Worm (Caenorhabditis elegans) whole organism, L4 larva: ENCODE data around the gene str-226.

Source experiments
- dmd-8 ChIP-seq: fragments of 200-800 bp; sonication (Bioruptor generic); IDR thresholded peaks from 2 replicates; pipeline ENCODE4 v1.3.6; 2022; ENCODE audit warnings: missing genetic modification characterization, missing compliant biosample characterization
- fkh-10 ChIP-seq: fragments of 150-350 bp; optimal IDR thresholded peaks from 2 replicates; lab custom pipeline; 2014; ENCODE audit warnings: missing biosample characterization, missing genetic modification reagents, missing genetic modification characterization
- fos-1 ChIP-seq: fragments of 150-350 bp; optimal IDR thresholded peaks from 2 replicates; lab custom pipeline; 2014; ENCODE audit warnings: missing biosample characterization, missing genetic modification characterization
- mep-1 ChIP-seq: fragments of 150-350 bp; sonication (generic microtip); optimal IDR thresholded peaks from 3 replicates; lab custom pipeline; 2014; ENCODE audit warnings: missing biosample characterization, missing genetic modification characterization
- nhr-10 ChIP-seq: fragments of 150-350 bp; optimal IDR thresholded peaks from 2 replicates; lab custom pipeline; 2014; ENCODE audit warnings: missing biosample characterization, missing genetic modification characterization
- pqm-1 ChIP-seq: sonication (generic microtip); optimal IDR thresholded peaks from 2 replicates; lab custom pipeline; 2017; ENCODE audit warnings: missing biosample characterization, missing genetic modification characterization
- snpc-4 ChIP-seq: fragments of 150-350 bp; optimal IDR thresholded peaks from 2 replicates; lab custom pipeline; 2014; ENCODE audit warnings: missing biosample characterization, missing genetic modification characterization
- unc-62 ChIP-seq, 3 experiments: fragments of 150-350 bp in 1 of 3; sonication (generic microtip); optimal IDR thresholded peaks in 2 of 3; peaks in 1 of 3; 1 replicate in 1 of 3; 2 replicates in 2 of 3; lab custom pipeline; 2014 to 2017; ENCODE audit warnings: missing biosample characterization in 3 of 3, missing genetic modification characterization in 3 of 3, missing genetic modification reagents in 3 of 3, missing genotype in 1 of 3

DNA sequence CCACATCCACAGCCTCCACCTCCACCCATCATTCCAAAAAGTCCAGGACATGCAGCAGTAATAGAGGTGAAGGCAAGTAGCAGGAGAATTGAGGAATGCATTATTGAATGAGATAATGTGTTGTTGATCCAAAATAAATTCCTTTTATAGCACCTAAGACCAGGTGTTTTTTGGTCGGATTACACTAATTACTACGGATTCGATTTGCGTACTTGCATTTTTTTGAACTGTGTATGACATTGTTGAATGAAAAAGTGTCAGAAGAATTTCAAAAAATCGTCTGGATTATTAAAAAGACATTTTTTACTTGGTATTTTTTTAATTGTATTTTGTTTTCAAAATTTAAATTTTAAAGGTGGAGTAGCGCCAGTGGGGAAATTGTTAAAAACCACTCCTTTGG lies 39.3 kb downstream of the str-226 start, which contains the start of gene grl-28:
- TF ChIP-seq mep-1 (tag; lab: Kevin White, UChicago) (no peak), nhr-10 (tag; lab: Kevin White, UChicago) (no peak), dmd-8 (no peak), snpc-4 (tag; lab: Kevin White, UChicago) (no peak), fkh-10 (GFP tag; lab: Kevin White, UChicago) (no peak), fos-1 (tag; lab: Kevin White, UChicago) (no peak), pqm-1 (no peak), unc-62 (GFP tag; optimal IDR thresholded peaks at IDR 0.05 in 1 of 2; lab: Kevin White, UChicago) (no peak), unc-62 (tag; optimal IDR thresholded peaks at IDR 0.05; lab: Kevin White, UChicago) (no peak)
